Fruit fly (Drosophila melanogaster): ENCODE measurements around the gene CG13998.

DNA sequence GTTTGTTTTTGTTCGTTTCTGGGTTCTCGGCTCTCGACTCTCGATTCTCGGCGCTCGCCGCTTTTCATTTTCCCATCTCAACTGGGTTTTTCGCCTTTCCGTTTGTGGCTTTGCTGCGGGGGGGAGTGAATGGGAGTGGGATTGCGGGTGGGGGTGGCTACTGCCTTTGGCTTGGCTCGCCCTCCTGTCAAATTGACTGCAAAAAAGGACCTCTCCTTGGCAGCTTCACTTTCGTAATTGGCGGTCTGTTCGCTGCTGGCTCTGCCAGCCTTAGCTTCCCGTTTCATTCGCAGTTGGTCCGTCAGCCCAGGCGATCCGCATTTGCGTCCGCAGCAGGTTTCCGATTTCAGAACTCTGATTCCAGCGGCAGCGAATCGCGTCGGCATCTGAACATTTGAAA is 31.0 kb downstream of the CG13998 start, which contains the start of gene dsf:
- TF ChIP-seq CG8478 (optimal IDR thresholded peaks at IDR 0.05) (no peak), psq (optimal IDR thresholded peaks at IDR 0.05) (no peak), usp (GFP tag; optimal IDR thresholded peaks at IDR 0.05) (no peak), pan (optimal IDR thresholded peaks at IDR 0.05) (no peak), Dll (optimal IDR thresholded peaks at IDR 0.05) (no peak), EcR (GFP tag; optimal IDR thresholded peaks at IDR 0.05) (no peak)

All from whole organism.